Fruit fly (Drosophila melanogaster) whole organism, embryonic: ENCODE data around the gene Nrd1.

Experiments
- Abd-B ChIP-seq: fragments of 200-800 bp; sonication (Bioruptor generic); optimal IDR thresholded peaks from 2 replicates; lab custom pipeline; 2018; ENCODE audit warnings: missing biosample characterization, mild to moderate bottlenecking, missing genetic modification characterization, moderate library complexity
- B-H2 ChIP-seq: fragments of 200-800 bp; sonication (Bioruptor generic); optimal IDR thresholded peaks from 2 replicates; lab custom pipeline; 2018; ENCODE audit warnings: missing biosample characterization, mild to moderate bottlenecking, missing genetic modification characterization
- Blimp-1 ChIP-seq: fragments of 200-800 bp; sonication (Bioruptor generic); optimal IDR thresholded peaks from 3 replicates; lab custom pipeline; 2018; ENCODE audit warnings: missing biosample characterization, missing genetic modification characterization, mild to moderate bottlenecking, moderate library complexity, missing genetic modification reagents
- Bteb2 ChIP-seq: fragments of 200-800 bp; sonication (Bioruptor generic); optimal IDR thresholded peaks from 2 replicates; lab custom pipeline; 2016; ENCODE audit warnings: missing biosample characterization, missing genetic modification characterization
- CG10431 ChIP-seq: fragments of 200-800 bp; sonication (Bioruptor generic); optimal IDR thresholded peaks from 3 replicates; lab custom pipeline; 2018; ENCODE audit warnings: missing biosample characterization, mild to moderate bottlenecking, missing genetic modification characterization
- CG10654 ChIP-seq: fragments of 200-800 bp; sonication (Bioruptor generic); optimal IDR thresholded peaks from 2 replicates; lab custom pipeline; 2016; ENCODE audit warnings: missing biosample characterization, missing genetic modification characterization
- CG11695 ChIP-seq: fragments of 200-800 bp; sonication (Bioruptor generic); IDR thresholded peaks from 3 replicates; pipeline ENCODE4 v1.3.6; 2022; ENCODE audit warnings: missing biosample characterization, missing genetic modification characterization
- CG16863 ChIP-seq: fragments of 200-800 bp; sonication (Bioruptor generic); optimal IDR thresholded peaks from 3 replicates; lab custom pipeline; 2016; ENCODE audit warnings: missing biosample characterization, missing genetic modification characterization
- CG17359 ChIP-seq: fragments of 200-800 bp; sonication (Bioruptor generic); optimal IDR thresholded peaks from 3 replicates; lab custom pipeline; 2018; ENCODE audit warnings: missing biosample characterization, mild to moderate bottlenecking, missing genetic modification characterization, moderate library complexity
- CG2712 ChIP-seq: fragments of 200-800 bp; optimal IDR thresholded peaks from 3 replicates; lab custom pipeline; 2019; ENCODE audit warnings: missing biosample characterization, mild to moderate bottlenecking, missing genetic modification characterization, moderate library complexity
- CG31365 ChIP-seq: fragments of 200-800 bp; sonication (Bioruptor generic); optimal IDR thresholded peaks from 2 replicates; lab custom pipeline; 2018; ENCODE audit warnings: missing biosample characterization, mild to moderate bottlenecking, missing genetic modification characterization
- CG31441 ChIP-seq: fragments of 200-800 bp; sonication (Bioruptor generic); IDR thresholded peaks from 2 replicates; pipeline ENCODE4 v1.3.6; 2022; ENCODE audit warnings: missing biosample characterization, missing genetic modification characterization
- CG3163 ChIP-seq: fragments of 200-800 bp; sonication (Bioruptor generic); optimal IDR thresholded peaks from 3 replicates; lab custom pipeline; 2016; ENCODE audit warnings: missing biosample characterization, missing genetic modification characterization
- CG32532 ChIP-seq: fragments of 200-800 bp; sonication (Bioruptor generic); IDR thresholded peaks from 2 replicates; pipeline ENCODE4 v1.3.6; 2022; ENCODE audit warnings: missing biosample characterization, missing genetic modification characterization
- CG32772 ChIP-seq: fragments of 200-800 bp; sonication (Bioruptor generic); IDR thresholded peaks from 2 replicates; pipeline ENCODE4 v1.3.6; 2022; ENCODE audit warnings: missing biosample characterization, missing genetic modification characterization
- CG3407 ChIP-seq: fragments of 200-800 bp; sonication (Bioruptor generic); optimal IDR thresholded peaks from 2 replicates; lab custom pipeline; 2018; ENCODE audit warnings: missing biosample characterization, mild to moderate bottlenecking, missing genetic modification characterization
- CG6813 ChIP-seq: fragments of 200-800 bp; sonication (Bioruptor generic); optimal IDR thresholded peaks from 2 replicates; lab custom pipeline; 2017; ENCODE audit warnings: missing biosample characterization, missing genetic modification characterization, mild to moderate bottlenecking, moderate library complexity, missing genetic modification reagents
- CG7963 ChIP-seq: fragments of 200-800 bp; sonication (Bioruptor generic); IDR thresholded peaks from 3 replicates; pipeline ENCODE4 v1.3.6; 2022; ENCODE audit warnings: missing biosample characterization, missing genetic modification characterization; ENCODE audit not compliant: partially characterized antibody
- CG9609 ChIP-seq: fragments of 200-800 bp; sonication (Bioruptor generic); optimal IDR thresholded peaks from 3 replicates; lab custom pipeline; 2016; ENCODE audit warnings: missing biosample characterization, missing genetic modification characterization
- CG9727 ChIP-seq: fragments of 200-800 bp; sonication (Bioruptor generic); optimal IDR thresholded peaks from 3 replicates; lab custom pipeline; 2017; ENCODE audit warnings: missing biosample characterization, mild to moderate bottlenecking, missing genetic modification characterization
- Dll ChIP-seq: fragments of 200-800 bp; sonication (Bioruptor generic); IDR thresholded peaks from 4 replicates; pipeline ENCODE4 v1.3.6; 2022; ENCODE audit warnings: missing biosample characterization, missing genetic modification characterization; ENCODE audit not compliant: partially characterized antibody
- Fer3 ChIP-seq: fragments of 200-800 bp; sonication (Bioruptor generic); optimal IDR thresholded peaks from 2 replicates; lab custom pipeline; 2018; ENCODE audit warnings: missing biosample characterization, mild to moderate bottlenecking, missing genetic modification characterization, moderate library complexity
- MBD-R2 ChIP-seq: fragments of 200-800 bp; sonication (Bioruptor generic); IDR thresholded peaks from 2 replicates; pipeline ENCODE4 v1.3.6; 2022; ENCODE audit warnings: missing biosample characterization, missing genetic modification characterization
- Mes4 ChIP-seq: fragments of 200-800 bp; sonication (Bioruptor generic); optimal IDR thresholded peaks from 2 replicates; lab custom pipeline; 2016; ENCODE audit warnings: missing biosample characterization, missing genetic modification characterization
- Nf-YC ChIP-seq: fragments of 200-800 bp; optimal IDR thresholded peaks from 3 replicates; lab custom pipeline; 2019; ENCODE audit warnings: missing biosample characterization, mild to moderate bottlenecking, missing genetic modification characterization, moderate library complexity
- Oaz ChIP-seq: fragments of 200-800 bp; sonication (Bioruptor generic); IDR thresholded peaks from 2 replicates; pipeline ENCODE4 v1.3.6; 2022; ENCODE audit warnings: missing biosample characterization, missing genetic modification characterization
- Vsx1 ChIP-seq: fragments of 200-800 bp; sonication (Bioruptor generic); optimal IDR thresholded peaks from 2 replicates; lab custom pipeline; 2017; ENCODE audit warnings: missing biosample characterization, mild to moderate bottlenecking, missing genetic modification characterization, missing genetic modification reagents
- Xrp1 ChIP-seq: fragments of 200-800 bp; sonication (Bioruptor generic); IDR thresholded peaks from 2 replicates; pipeline ENCODE4 v1.3.6; 2022; ENCODE audit warnings: missing biosample characterization, missing genetic modification characterization
- abd-A ChIP-seq: fragments of 200-800 bp; sonication (Bioruptor generic); optimal IDR thresholded peaks from 3 replicates; lab custom pipeline; 2019; ENCODE audit warnings: missing biosample characterization, mild to moderate bottlenecking, missing genetic modification characterization, moderate library complexity
- ara ChIP-seq: fragments of 200-800 bp; sonication (Bioruptor generic); IDR thresholded peaks from 2 replicates; pipeline ENCODE4 v1.3.6; 2022; ENCODE audit warnings: missing biosample characterization, missing genetic modification characterization
- bbx ChIP-seq: fragments of 200-800 bp; sonication (Bioruptor generic); IDR thresholded peaks from 2 replicates; pipeline ENCODE4 v1.3.6; 2022; ENCODE audit warnings: missing biosample characterization, missing genetic modification characterization; ENCODE audit not compliant: partially characterized antibody
- caup ChIP-seq: fragments of 200-800 bp; sonication (Bioruptor generic); optimal IDR thresholded peaks from 3 replicates; lab custom pipeline; 2017; ENCODE audit warnings: missing biosample characterization, mild to moderate bottlenecking, missing genetic modification characterization, moderate library complexity; ENCODE audit not compliant: severe bottlenecking
- cg ChIP-seq: fragments of 200-800 bp; sonication (Bioruptor generic); optimal IDR thresholded peaks from 3 replicates; lab custom pipeline; 2019; ENCODE audit warnings: missing biosample characterization, mild to moderate bottlenecking, missing genetic modification characterization, moderate library complexity
- ci ChIP-seq: fragments of 200-800 bp; sonication (Bioruptor generic); IDR thresholded peaks from 3 replicates; pipeline ENCODE4 v1.3.6; 2022; ENCODE audit warnings: missing biosample characterization, missing genetic modification characterization
- crp ChIP-seq, 2 experiments: fragments of 200-800 bp; sonication (Bioruptor generic); optimal IDR thresholded peaks; 2 replicates in 1 of 2; 3 replicates in 1 of 2; lab custom pipeline; 2017; ENCODE audit warnings: missing biosample characterization in 2 of 2, missing genetic modification characterization in 2 of 2, mild to moderate bottlenecking in 1 of 2, moderate library complexity in 1 of 2
- da ChIP-seq: fragments of 200-800 bp; sonication (Bioruptor generic); optimal IDR thresholded peaks from 2 replicates; lab custom pipeline; 2016; ENCODE audit warnings: missing biosample characterization, missing genetic modification characterization
- ems ChIP-seq: fragments of 200-800 bp; sonication (Bioruptor generic); optimal IDR thresholded peaks from 3 replicates; lab custom pipeline; 2016; ENCODE audit warnings: missing biosample characterization, missing genetic modification characterization
- fd3F ChIP-seq: fragments of 200-800 bp; sonication (Bioruptor generic); optimal IDR thresholded peaks from 2 replicates; lab custom pipeline; 2018; ENCODE audit warnings: missing biosample characterization, mild to moderate bottlenecking, missing genetic modification characterization, moderate library complexity
- grau ChIP-seq: fragments of 200-800 bp; optimal IDR thresholded peaks from 3 replicates; lab custom pipeline; 2019; ENCODE audit warnings: missing biosample characterization, mild to moderate bottlenecking, missing genetic modification characterization, moderate library complexity
- h ChIP-seq: fragments of >200 bp; optimal IDR thresholded peaks from 2 replicates; lab custom pipeline; 2017
- hb ChIP-seq: fragments of 200-800 bp; sonication (Bioruptor generic); IDR thresholded peaks from 3 replicates; pipeline ENCODE4 v1.3.6; 2022; ENCODE audit warnings: missing biosample characterization, missing genetic modification characterization; ENCODE audit not compliant: partially characterized antibody
- inv ChIP-seq: fragments of 200-800 bp; sonication (Bioruptor generic); IDR thresholded peaks from 2 replicates; pipeline ENCODE4 v1.3.6; 2022; ENCODE audit warnings: missing biosample characterization, missing genetic modification characterization; ENCODE audit not compliant: partially characterized antibody
- kni ChIP-seq: fragments of 200-800 bp; sonication (Bioruptor generic); optimal IDR thresholded peaks from 3 replicates; lab custom pipeline; 2017; ENCODE audit warnings: mild to moderate bottlenecking, missing biosample characterization, missing genetic modification reagents, missing genetic modification characterization
- luna ChIP-seq: fragments of 200-800 bp; sonication (Bioruptor generic); optimal IDR thresholded peaks from 2 replicates; lab custom pipeline; 2016; ENCODE audit warnings: missing biosample characterization, missing genetic modification characterization
- mld ChIP-seq: fragments of 200-800 bp; sonication (Bioruptor generic); IDR thresholded peaks from 3 replicates; pipeline ENCODE4 v1.3.6; 2022; ENCODE audit warnings: missing biosample characterization, missing genetic modification characterization; ENCODE audit not compliant: partially characterized antibody
- nau ChIP-seq: fragments of 200-800 bp; sonication (Bioruptor generic); optimal IDR thresholded peaks from 3 replicates; lab custom pipeline; 2017; ENCODE audit warnings: missing biosample characterization, mild to moderate bottlenecking, missing genetic modification characterization, missing genetic modification reagents
- nerfin-1 ChIP-seq: fragments of 200-800 bp; sonication (Bioruptor generic); optimal IDR thresholded peaks from 3 replicates; lab custom pipeline; 2019; ENCODE audit warnings: missing biosample characterization, mild to moderate bottlenecking, missing genetic modification characterization, moderate library complexity
- pum ChIP-seq: fragments of 200-800 bp; sonication (Bioruptor generic); optimal IDR thresholded peaks from 2 replicates; lab custom pipeline; 2016; ENCODE audit warnings: missing biosample characterization, missing genetic modification characterization
- sob ChIP-seq: fragments of 200-800 bp; sonication (Bioruptor generic); IDR thresholded peaks from 2 replicates; pipeline ENCODE4 v1.3.6; 2022; ENCODE audit warnings: missing biosample characterization, missing genetic modification characterization
- ttk ChIP-seq: fragments of 200-800 bp; sonication (Bioruptor generic); IDR thresholded peaks from 2 replicates; pipeline ENCODE4 v2.1.2; 2022; ENCODE audit warnings: missing biosample characterization, missing genetic modification characterization
- wdn ChIP-seq: fragments of 200-800 bp; sonication (Bioruptor generic); IDR thresholded peaks from 2 replicates; pipeline ENCODE4 v1.3.6; 2022; ENCODE audit warnings: missing biosample characterization, missing genetic modification characterization

Gene Nrd1

DNA sequence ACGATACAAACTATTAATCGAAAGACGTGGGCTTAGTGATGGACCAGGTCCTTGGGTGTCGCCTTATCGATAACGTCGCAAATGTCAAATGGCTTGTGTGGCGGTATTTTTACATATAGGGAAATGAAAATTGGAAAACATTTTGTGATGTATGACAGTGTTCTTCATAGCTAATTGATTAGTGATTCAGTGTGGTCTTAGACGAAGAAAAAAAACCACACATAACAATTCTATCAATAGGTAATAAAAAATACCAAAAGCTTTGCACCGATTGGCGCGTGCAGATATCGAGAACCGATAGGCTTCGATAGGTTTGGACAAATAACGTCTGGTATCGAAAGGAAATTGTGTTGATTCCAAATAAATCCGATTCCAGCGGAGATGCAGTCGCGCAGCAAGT, at the start of gene Nrd1, which contains the start of gene CG1847 (continued):
- TF ChIP-seq CG3407 (GFP tag; lab: Kevin White, UChicago) (no peak), CG10431 (no peak), cg (GFP tag; lab: Kevin White, UChicago) (no peak), wdn (GFP tag; lab: Robert Waterston, UW) (no peak), CG32772 (no peak), CG31365 (no peak), CG7963 (peak; percentile 73), CG11695 (GFP tag; lab: Robert Waterston, UW) (no peak), MBD-R2 (GFP tag; lab: Robert Waterston, UW) (peak; percentile 51), CG17359 (tag; lab: Kevin White, UChicago) (no peak), h (lab: Kevin White, UChicago) (no peak), nau (GFP tag; lab: Kevin White, UChicago) (no peak), crp (GFP tag; optimal IDR thresholded peaks at IDR 0.05; lab: Kevin White, UChicago) (no peak), Blimp-1 (no peak), CG31441 (GFP tag; lab: Robert Waterston, UW) (no peak), da (GFP tag; lab: Kevin White, UChicago) (no peak), CG9609 (no peak), bbx (peak; percentile 55), Mes4 (GFP tag; lab: Kevin White, UChicago) (no peak), Nf-YC (tag; lab: Kevin White, UChicago) (no peak), kni (GFP tag; lab: Kevin White, UChicago) (no peak), Abd-B (GFP tag; lab: Kevin White, UChicago) (no peak), ci (GFP tag; lab: Robert Waterston, UW) (no peak), Xrp1 (GFP tag; lab: Robert Waterston, UW) (no peak), CG10654 (no peak), hb (GFP tag; lab: Robert Waterston, UW) (peak; percentile 84; the same call in 2 of the 3 replicates), pum (no peak), B-H2 (GFP tag; lab: Kevin White, UChicago) (no peak), Vsx1 (GFP tag; lab: Kevin White, UChicago) (no peak), ara (no peak), grau (no peak), ttk (no peak), sob (GFP tag; lab: Robert Waterston, UW) (no peak), CG9727 (GFP tag; lab: Kevin White, UChicago) (no peak), luna (GFP tag; lab: Kevin White, UChicago) (no peak), Bteb2 (GFP tag; lab: Kevin White, UChicago) (no peak), inv (GFP tag; lab: Robert Waterston, UW) (peak; percentile 67), ems (GFP tag; lab: Kevin White, UChicago) (no peak), CG6813 (GFP tag; lab: Kevin White, UChicago) (no peak), CG3163 (GFP tag; lab: Kevin White, UChicago) (no peak), CG16863 (no peak), nerfin-1 (tag; lab: Kevin White, UChicago) (no peak), CG2712 (tag; lab: Kevin White, UChicago) (no peak), Fer3 (tag; lab: Kevin White, UChicago) (no peak), fd3F (GFP tag; lab: Kevin White, UChicago) (no peak), Dll (peak; percentile 83; the same call in 3 of the 4 replicates), caup (no peak), mld (no peak; the same call in 2 of the 3 replicates), CG32532 (GFP tag; lab: Robert Waterston, UW) (no peak), Oaz (no peak), abd-A (tag; lab: Kevin White, UChicago) (no peak)
